Worm (Caenorhabditis elegans): ENCODE data around the gene T26E4.3.
"Not testable (repeated sequence)": the region's sequence is repeated elsewhere in the genome, so short reads cannot be mapped to it uniquely, and the experiment has no call there.

T26E4.3 gene

DNA sequence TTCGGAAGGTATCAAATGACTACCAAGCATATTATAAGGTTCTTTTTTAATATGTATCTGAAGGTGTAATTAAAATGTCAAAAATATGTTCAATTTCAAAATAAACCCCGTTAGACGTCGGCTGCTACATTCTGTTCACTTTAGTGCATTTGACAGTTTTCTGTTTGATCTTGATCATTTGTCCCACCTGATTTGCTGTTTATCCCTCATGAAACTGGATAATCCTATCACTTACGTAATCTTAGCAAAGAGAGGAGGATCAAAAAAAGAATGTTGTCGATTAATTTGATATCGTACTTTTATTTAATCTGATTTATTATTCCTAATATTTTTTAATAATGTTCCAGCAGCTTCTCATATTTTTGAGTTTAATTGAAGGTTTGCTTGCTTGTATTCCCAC is 27.9 kb downstream of the T26E4.3 start, which contains the start of gene F54B8.1:
F54B8.1 (plus strand) TSS at position 301 of the 400 bp plus-strand sequence.
- no peak for TF ChIP-seq ztf-1 (GFP tag; conservative IDR thresholded peaks at IDR 0.05)
- TF ChIP-seq blmp-1 (tag; optimal IDR thresholded peaks at IDR 0.05; ENCODE audit: insufficient read depth), result no peak
- TF ChIP-seq nhr-77 (tag; optimal IDR thresholded peaks at IDR 0.05), result no peak
- TF ChIP-seq sma-9 (GFP tag; optimal IDR thresholded peaks at IDR 0.05), result no peak
- TF ChIP-seq sma-9 (tag; optimal IDR thresholded peaks at IDR 0.05), result no peak
- no peak for TF ChIP-seq nhr-237 (tag; optimal IDR thresholded peaks at IDR 0.05)
- TF ChIP-seq mdl-1 (tag; optimal IDR thresholded peaks at IDR 0.05), result no peak
- TF ChIP-seq skn-1 (tag; optimal IDR thresholded peaks at IDR 0.05), result no peak
- no peak for TF ChIP-seq nhr-129 (tag; optimal IDR thresholded peaks at IDR 0.05)
- no peak for TF ChIP-seq fos-1 (tag; optimal IDR thresholded peaks at IDR 0.05)
- TF ChIP-seq mbf-1 (tag; optimal IDR thresholded peaks at IDR 0.05), result no peak
- TF ChIP-seq F13H6.1 (tag; optimal IDR thresholded peaks at IDR 0.05), result no peak

DNA sequence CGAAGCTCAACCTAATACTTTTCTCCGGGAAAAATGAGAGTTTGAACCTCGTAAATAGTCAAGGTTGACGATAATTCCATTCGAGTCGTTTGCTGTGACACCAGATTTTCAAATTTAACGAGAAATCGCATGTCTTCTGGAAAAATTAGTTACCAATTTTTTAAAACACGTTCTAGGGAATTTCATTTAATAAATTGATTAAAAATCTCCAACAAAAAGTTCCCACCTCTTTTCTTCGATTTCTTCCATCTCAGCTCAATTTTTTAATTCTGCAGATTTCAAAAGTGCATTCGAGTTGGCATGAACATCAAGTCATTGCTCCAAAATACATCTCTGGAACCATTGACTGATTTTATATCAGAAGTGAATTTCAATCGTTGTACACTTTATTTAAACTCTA is 29.4 kb downstream of the T26E4.3 start, which contains the start of gene nhr-282:
nhr-282 (plus strand) TSS at position 301 of the 400 bp plus-strand sequence.
- not testable (repeated sequence) for TF ChIP-seq ceh-82 (tag; optimal IDR thresholded peaks at IDR 0.05); sem-4 (tag; optimal IDR thresholded peaks at IDR 0.05); unc-62 (GFP tag; optimal IDR thresholded peaks at IDR 0.05)

DNA sequence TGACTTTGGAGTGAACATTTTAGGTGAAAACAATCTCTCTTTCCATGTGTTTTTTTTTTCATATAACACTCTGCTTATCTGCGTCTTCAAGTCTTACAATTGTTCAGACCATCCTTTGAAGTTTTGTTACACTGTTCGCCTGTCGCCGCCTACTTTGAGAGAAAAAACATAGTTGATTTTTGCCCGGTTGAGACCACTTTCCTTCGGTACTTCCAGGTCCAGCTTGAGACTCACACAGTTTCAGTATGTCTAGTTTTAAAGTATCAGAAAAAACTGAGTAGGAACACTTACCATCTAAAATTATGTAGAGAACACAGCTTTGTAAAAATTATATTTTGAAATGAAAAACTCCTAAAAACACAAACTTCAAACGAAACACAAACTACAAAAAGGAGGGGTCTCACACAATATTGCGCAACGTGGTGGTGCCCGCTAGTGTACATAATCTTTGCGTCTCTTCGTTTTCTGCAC is 33.4 kb downstream of the T26E4.3 start, which contains the start of the genes fbxa-69 and F54B8.4:
fbxa-69 (minus strand) TSS at position 10 of the 471 bp plus-strand sequence.
F54B8.4 (plus strand) TSS at position 421 of the 471 bp plus-strand sequence.
- peak; percentile 22 for TF ChIP-seq sma-9 (GFP tag; optimal IDR thresholded peaks at IDR 0.05)
- no peak for TF ChIP-seq sma-9 (tag; optimal IDR thresholded peaks at IDR 0.05)
- TF ChIP-seq blmp-1 (tag; optimal IDR thresholded peaks at IDR 0.05; ENCODE audit: insufficient read depth), result peak; percentile 40
- no peak for TF ChIP-seq ceh-16 (tag; optimal IDR thresholded peaks at IDR 0.05)
- TF ChIP-seq nhr-129 (tag; optimal IDR thresholded peaks at IDR 0.05), result peak; percentile 48

DNA sequence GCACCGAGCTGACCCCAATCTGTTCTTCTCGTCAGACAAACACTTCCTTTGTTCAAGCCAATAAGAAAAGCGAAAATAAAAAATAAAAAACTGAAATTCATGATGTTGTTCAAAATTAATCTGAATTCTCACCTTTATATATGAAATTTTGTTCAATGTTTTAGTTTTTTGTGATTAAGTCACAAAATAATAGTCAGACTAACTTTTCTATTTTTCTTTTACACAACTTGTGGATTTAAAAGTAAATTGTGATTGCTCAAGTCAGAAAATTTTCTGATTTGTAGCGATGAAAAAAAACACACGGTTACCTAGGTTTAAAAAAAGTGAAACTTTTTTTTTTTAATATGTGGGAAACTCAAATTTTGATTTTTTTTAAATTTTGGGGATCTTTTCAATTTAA is 35.2 kb downstream of the T26E4.3 start, which contains the start of gene abf-3:
abf-3 (minus strand) TSS at position 101 of the 400 bp plus-strand sequence.
- no peak for TF ChIP-seq elt-3 (tag; optimal IDR thresholded peaks at IDR 0.05)
- TF ChIP-seq nhr-11 (tag; optimal IDR thresholded peaks at IDR 0.05), result no peak
- no peak for TF ChIP-seq Y55F3AM.14 (GFP tag; optimal IDR thresholded peaks at IDR 0.05)

DNA sequence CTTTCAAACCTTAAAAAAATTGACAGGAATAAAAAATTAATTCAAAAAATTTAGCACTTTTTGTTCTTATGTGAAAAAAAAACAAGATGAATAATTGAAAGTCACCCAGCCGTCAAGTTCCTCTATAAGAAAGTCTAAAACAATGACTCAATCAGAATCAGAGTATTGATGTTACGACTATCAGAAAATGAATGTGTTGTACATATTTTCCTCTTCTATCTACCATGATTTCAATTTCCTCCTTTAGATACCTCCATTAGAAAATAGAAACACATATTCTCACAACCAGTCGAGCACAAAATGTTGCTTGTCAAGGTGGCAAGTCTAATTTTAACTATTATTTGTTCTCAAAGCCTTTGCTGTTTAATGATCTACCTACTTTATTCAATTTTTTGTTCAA is 37.4 kb downstream of the T26E4.3 start, which contains the start of gene srbc-48:
srbc-48 (plus strand) TSS at position 301 of the 400 bp plus-strand sequence.
- TF ChIP-seq nhr-12 (tag; optimal IDR thresholded peaks at IDR 0.05), result no peak
- TF ChIP-seq alr-1 (tag; optimal IDR thresholded peaks at IDR 0.05), result no peak
- no peak for TF ChIP-seq nhr-11 (tag; optimal IDR thresholded peaks at IDR 0.05)
- TF ChIP-seq C34F6.9 (tag; optimal IDR thresholded peaks at IDR 0.05), result no peak
- no peak for TF ChIP-seq sma-9 (GFP tag; optimal IDR thresholded peaks at IDR 0.05)
- TF ChIP-seq sma-9 (tag; optimal IDR thresholded peaks at IDR 0.05), result no peak
- TF ChIP-seq nhr-237 (tag; optimal IDR thresholded peaks at IDR 0.05), result no peak
- no peak for TF ChIP-seq nhr-25 (tag; optimal IDR thresholded peaks at IDR 0.05)
- no peak for TF ChIP-seq lin-39 (tag; optimal IDR thresholded peaks at IDR 0.05)
- no peak for TF ChIP-seq nhr-21 (tag; optimal IDR thresholded peaks at IDR 0.05)
- TF ChIP-seq nhr-23 (tag; optimal IDR thresholded peaks at IDR 0.05), result no peak
- TF ChIP-seq lin-13 (GFP tag; optimal IDR thresholded peaks at IDR 0.05), result no peak
- no peak for TF ChIP-seq sem-4 (tag; optimal IDR thresholded peaks at IDR 0.05)
- TF ChIP-seq dmd-4 (tag; optimal IDR thresholded peaks at IDR 0.05), result no peak
- no peak for TF ChIP-seq ztf-4 (tag; optimal IDR thresholded peaks at IDR 0.05)
- TF ChIP-seq nhr-129 (tag; optimal IDR thresholded peaks at IDR 0.05), result no peak
- no peak for TF ChIP-seq ZK546.5 (tag; optimal IDR thresholded peaks at IDR 0.05)

DNA sequence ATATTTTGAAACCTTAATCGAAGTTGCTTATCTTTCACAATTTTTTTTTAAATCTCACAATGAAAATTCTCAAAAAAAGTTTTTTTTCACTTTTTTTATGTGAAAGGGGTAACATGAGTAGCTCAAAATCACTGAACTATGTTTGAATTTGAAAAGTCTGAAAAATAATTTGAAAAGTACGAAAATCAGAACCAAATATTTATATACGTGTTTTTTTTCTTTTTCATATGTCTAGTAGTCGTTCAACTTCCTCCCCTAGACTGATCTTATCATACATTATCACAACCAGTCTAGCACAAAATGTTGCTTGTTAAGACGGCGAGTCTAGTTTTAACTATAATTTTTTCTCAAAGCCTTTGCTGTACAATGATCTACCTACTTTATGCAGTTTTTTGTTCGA is 38.8 kb downstream of the T26E4.3 start, which contains the start of gene srbc-49:
srbc-49 (plus strand) TSS at position 301 of the 400 bp plus-strand sequence.
- TF ChIP-seq nhr-129 (tag; optimal IDR thresholded peaks at IDR 0.05), result no peak
- TF ChIP-seq skn-1 (tag; optimal IDR thresholded peaks at IDR 0.05), result no peak
- no peak for TF ChIP-seq sma-3 (GFP tag; optimal IDR thresholded peaks at IDR 0.05)
- TF ChIP-seq nhr-77 (tag; optimal IDR thresholded peaks at IDR 0.05), result no peak
- TF ChIP-seq nhr-21 (tag; optimal IDR thresholded peaks at IDR 0.05), result no peak
- TF ChIP-seq zag-1 (tag; optimal IDR thresholded peaks at IDR 0.05), result no peak
- TF ChIP-seq ceh-82 (tag; optimal IDR thresholded peaks at IDR 0.05), result no peak

Measured in whole organism, L2 larva.